Worm (Caenorhabditis elegans): Measurements from ENCODE around the gene Y22D7AR.14.

The Y22D7AR.14 gene

ce11 chrIII:1680996-1681395 is 8.8 kb downstream of the Y22D7AR.14 start:
- TF ChIP-seq ama-1 (optimal IDR thresholded peaks at IDR 0.05) = no peak
- TF ChIP-seq blmp-1 (tag; optimal IDR thresholded peaks at IDR 0.05; ENCODE audit: insufficient read depth) = peak; percentile 40
- TF ChIP-seq fos-1 (tag; optimal IDR thresholded peaks at IDR 0.05) = peak; percentile 96
- peak; percentile 74 for TF ChIP-seq mab-5 (tag; optimal IDR thresholded peaks at IDR 0.05)
- TF ChIP-seq ztf-11 (tag; optimal IDR thresholded peaks at IDR 0.05) = no peak
- TF ChIP-seq egl-27 (tag; optimal IDR thresholded peaks at IDR 0.05) = peak; percentile 85
- peak; percentile 16 to 74 for TF ChIP-seq lsy-2 (tag; optimal IDR thresholded peaks at IDR 0.05)
- TF ChIP-seq nhr-6 (tag; optimal IDR thresholded peaks at IDR 0.05) = peak; percentile 82
- peak; percentile 76 for TF ChIP-seq nhr-129 (tag; optimal IDR thresholded peaks at IDR 0.05)
- TF ChIP-seq nhr-11 (tag; optimal IDR thresholded peaks at IDR 0.05) = no peak
- no peak for TF ChIP-seq nhr-10 (tag; optimal IDR thresholded peaks at IDR 0.05)
- no peak for TF ChIP-seq mbf-1 (tag; optimal IDR thresholded peaks at IDR 0.05)
- TF ChIP-seq lin-39 (tag; optimal IDR thresholded peaks at IDR 0.05) = no peak
- no peak for TF ChIP-seq nhr-12 (tag; optimal IDR thresholded peaks at IDR 0.05)
- peak; percentile 64 for TF ChIP-seq lin-13 (GFP tag; optimal IDR thresholded peaks at IDR 0.05)
- TF ChIP-seq ztf-1 (GFP tag; conservative IDR thresholded peaks at IDR 0.05) = no peak
- TF ChIP-seq snpc-4 (tag; optimal IDR thresholded peaks at IDR 0.05) = no peak
- no peak for TF ChIP-seq ZK546.5 (tag; optimal IDR thresholded peaks at IDR 0.05)
- peak; percentile 65 for TF ChIP-seq unc-55 (GFP tag; optimal IDR thresholded peaks at IDR 0.05)
- no peak for TF ChIP-seq ztf-4 (tag; optimal IDR thresholded peaks at IDR 0.05)
- TF ChIP-seq F13H6.1 (tag; optimal IDR thresholded peaks at IDR 0.05) = peak; percentile 84
- TF ChIP-seq nhr-237 (tag; optimal IDR thresholded peaks at IDR 0.05) = no peak
- no peak for TF ChIP-seq peb-1 (tag; optimal IDR thresholded peaks at IDR 0.05)
- no peak for TF ChIP-seq ceh-16 (tag; optimal IDR thresholded peaks at IDR 0.05)
- peak; percentile 82 for TF ChIP-seq sem-4 (tag; optimal IDR thresholded peaks at IDR 0.05)
- TF ChIP-seq C34F6.9 (tag; optimal IDR thresholded peaks at IDR 0.05) = peak; percentile 74
- TF ChIP-seq gmeb-1 (tag; optimal IDR thresholded peaks at IDR 0.05) = peak; percentile 89
- no peak for TF ChIP-seq nhr-23 (tag; optimal IDR thresholded peaks at IDR 0.05)
- TF ChIP-seq aly-2 (tag; optimal IDR thresholded peaks at IDR 0.05) = no peak
- TF ChIP-seq skn-1 (tag; optimal IDR thresholded peaks at IDR 0.05) = no peak
- no peak for TF ChIP-seq alr-1 (tag; optimal IDR thresholded peaks at IDR 0.05)
- TF ChIP-seq nhr-77 (tag; optimal IDR thresholded peaks at IDR 0.05) = no peak
- TF ChIP-seq mdl-1 (tag; optimal IDR thresholded peaks at IDR 0.05) = no peak
- no peak for TF ChIP-seq dmd-4 (tag; optimal IDR thresholded peaks at IDR 0.05)
- TF ChIP-seq zag-1 (tag; optimal IDR thresholded peaks at IDR 0.05) = no peak
- TF ChIP-seq Y55F3AM.14 (GFP tag; optimal IDR thresholded peaks at IDR 0.05) = peak; percentile 2
- no peak for TF ChIP-seq ceh-82 (tag; optimal IDR thresholded peaks at IDR 0.05)
- no peak for TF ChIP-seq elt-1 (tag; optimal IDR thresholded peaks at IDR 0.05)
- no peak for TF ChIP-seq unc-62 (GFP tag; optimal IDR thresholded peaks at IDR 0.05)
- peak; percentile 88 for TF ChIP-seq nhr-21 (tag; optimal IDR thresholded peaks at IDR 0.05)
- no peak for TF ChIP-seq elt-3 (tag; optimal IDR thresholded peaks at IDR 0.05)
- TF ChIP-seq lin-11 (tag; optimal IDR thresholded peaks at IDR 0.05) = no peak
- peak; percentile 91 for TF ChIP-seq nhr-25 (tag; optimal IDR thresholded peaks at IDR 0.05)
- TF ChIP-seq sma-3 (GFP tag; optimal IDR thresholded peaks at IDR 0.05) = peak; percentile 93
- TF ChIP-seq unc-39 (tag; optimal IDR thresholded peaks at IDR 0.05) = no peak
- peak; percentile 88 for TF ChIP-seq crh-2 (tag; optimal IDR thresholded peaks at IDR 0.05)
- peak; percentile 93 for TF ChIP-seq sma-9 (GFP tag; optimal IDR thresholded peaks at IDR 0.05)
- TF ChIP-seq sma-9 (tag; optimal IDR thresholded peaks at IDR 0.05) = no peak
- no peak for TF ChIP-seq R02D3.7 (tag; optimal IDR thresholded peaks at IDR 0.05)

Data from whole organism, L2 larva.